Worm (Caenorhabditis elegans) whole organism, L1 larva: Measurements from ENCODE around the gene swt-1.

ENCODE experiments used
- C04F5.9 ChIP-seq: sonication (generic microtip); optimal IDR thresholded peaks from 2 replicates; lab custom pipeline; 2016; ENCODE audit warnings: missing genetic modification characterization, missing compliant biosample characterization
- F16B12.6 ChIP-seq: fragments of 150-350 bp; optimal IDR thresholded peaks from 2 replicates; lab custom pipeline; 2014; ENCODE audit warnings: missing biosample characterization, missing genetic modification characterization
- Y116A8C.19 ChIP-seq: sonication (generic microtip); optimal IDR thresholded peaks from 2 replicates; lab custom pipeline; 2016; ENCODE audit warnings: missing compliant biosample characterization, missing genetic modification characterization, borderline replicate concordance
- alr-1 ChIP-seq: fragments of 200-800 bp; sonication (Bioruptor generic); optimal IDR thresholded peaks from 2 replicates; lab custom pipeline; 2018; ENCODE audit warnings: borderline replicate concordance, mild to moderate bottlenecking, missing genetic modification characterization, missing compliant biosample characterization
- aly-2 ChIP-seq: fragments of 150-350 bp; optimal IDR thresholded peaks from 2 replicates; lab custom pipeline; 2014; ENCODE audit warnings: missing biosample characterization, missing genetic modification characterization
- blmp-1 ChIP-seq: fragments of 150-350 bp; optimal IDR thresholded peaks from 2 replicates; lab custom pipeline; 2014; ENCODE audit warnings: missing biosample characterization, missing genetic modification characterization
- ceh-8 ChIP-seq: fragments of 200-800 bp; sonication (Bioruptor generic); optimal IDR thresholded peaks from 2 replicates; lab custom pipeline; 2018; ENCODE audit warnings: mild to moderate bottlenecking, missing genetic modification characterization, moderate library complexity, missing compliant biosample characterization
- ceh-82 ChIP-seq, 3 experiments: fragments of 150-350 bp in 1 of 3; sonication (generic microtip) in 2 of 3; optimal IDR thresholded peaks; 2 replicates each; lab custom pipeline; 2014 to 2017; ENCODE audit warnings: missing biosample characterization in 3 of 3, missing genetic modification characterization in 3 of 3
- ceh-88 ChIP-seq: fragments of 200-800 bp; sonication (Bioruptor generic); IDR thresholded peaks from 2 replicates; pipeline ENCODE4 v1.3.6; 2022; ENCODE audit warnings: missing genetic modification characterization, missing compliant biosample characterization
- ces-1 ChIP-seq: fragments of 150-350 bp; optimal IDR thresholded peaks from 2 replicates; lab custom pipeline; 2014; ENCODE audit warnings: missing biosample characterization, missing genetic modification reagents, missing genetic modification characterization
- dsc-1 ChIP-seq: sonication (generic microtip); optimal IDR thresholded peaks from 2 replicates; lab custom pipeline; 2016; ENCODE audit warnings: mild to moderate bottlenecking, missing genetic modification characterization, missing compliant biosample characterization
- efl-1 ChIP-seq, 4 experiments: fragments of 150-350 bp; optimal IDR thresholded peaks in 3 of 4; peaks in 1 of 4; 1 replicate in 1 of 4; 2 replicates in 3 of 4; lab custom pipeline; 2014; ENCODE audit warnings: missing biosample characterization in 2 of 4, missing genetic modification characterization in 2 of 4, missing genetic modification reagents in 2 of 4
- efl-3 ChIP-seq: fragments of 200-800 bp; sonication (Bioruptor generic); optimal IDR thresholded peaks from 2 replicates; lab custom pipeline; 2018; ENCODE audit warnings: mild to moderate bottlenecking, missing genetic modification characterization, missing compliant biosample characterization
- elt-2 ChIP-seq: sonication (generic microtip); optimal IDR thresholded peaks from 2 replicates; lab custom pipeline; 2016; ENCODE audit warnings: missing genetic modification characterization, mild to moderate bottlenecking, inconsistent platforms, missing compliant biosample characterization, missing genetic modification reagents
- elt-3 ChIP-seq, 6 experiments: fragments of 150-350 bp in 1 of 6; sonication (generic microtip); optimal IDR thresholded peaks; 2 replicates each; lab custom pipeline; 2017 to 2018; ENCODE audit warnings: missing biosample characterization in 6 of 6, missing genetic modification characterization in 6 of 6, inconsistent platforms in 1 of 6
- fkh-4 ChIP-seq: sonication (generic microtip); optimal IDR thresholded peaks from 2 replicates; lab custom pipeline; 2016; ENCODE audit warnings: missing compliant biosample characterization, missing genetic modification characterization, borderline replicate concordance
- hpl-2 ChIP-seq: fragments of 150-350 bp; optimal IDR thresholded peaks from 2 replicates; lab custom pipeline; 2014; ENCODE audit warnings: missing biosample characterization, missing genetic modification reagents, missing genetic modification characterization
- irx-1 ChIP-seq: sonication (generic microtip); optimal IDR thresholded peaks from 2 replicates; lab custom pipeline; 2016; ENCODE audit warnings: missing genetic modification characterization, missing compliant biosample characterization
- isw-1 ChIP-seq: fragments of 200-800 bp; sonication (Bioruptor generic); IDR thresholded peaks from 2 replicates; pipeline ENCODE4 v1.3.6; 2022; ENCODE audit warnings: missing genetic modification characterization, missing compliant biosample characterization
- jun-1 ChIP-seq: fragments of 150-350 bp; optimal IDR thresholded peaks from 2 replicates; lab custom pipeline; 2014; ENCODE audit warnings: missing biosample characterization, missing genetic modification reagents, missing genetic modification characterization
- lin-14 ChIP-seq: fragments of 200-800 bp; sonication (Bioruptor generic); optimal IDR thresholded peaks from 2 replicates; lab custom pipeline; 2018; ENCODE audit warnings: mild to moderate bottlenecking, missing genetic modification characterization, moderate library complexity, missing compliant biosample characterization
- lin-15B ChIP-seq: fragments of 150-350 bp; sonication (generic microtip); optimal IDR thresholded peaks from 3 replicates; lab custom pipeline; 2014; ENCODE audit warnings: missing biosample characterization, missing genetic modification characterization
- lin-35 ChIP-seq, 2 experiments: fragments of 150-350 bp; optimal IDR thresholded peaks; 2 replicates each; lab custom pipeline; 2014; ENCODE audit warnings: missing biosample characterization in 2 of 2, missing genetic modification characterization in 2 of 2, missing genetic modification reagents in 2 of 2
- lsy-2 ChIP-seq, 2 experiments: fragments of 150-350 bp; optimal IDR thresholded peaks; 2 replicates each; lab custom pipeline; 2014; ENCODE audit warnings: missing biosample characterization in 2 of 2, missing genetic modification characterization in 2 of 2
- mab-9 ChIP-seq: fragments of 200-800 bp; sonication (Bioruptor generic); IDR thresholded peaks from 2 replicates; pipeline ENCODE4 v1.3.6; 2022; ENCODE audit warnings: missing genetic modification reagents, missing genetic modification characterization, missing compliant biosample characterization
- mdl-1 ChIP-seq, 2 experiments: fragments of 150-350 bp; optimal IDR thresholded peaks; 2 replicates each; lab custom pipeline; 2014 to 2017; ENCODE audit warnings: missing biosample characterization in 2 of 2, missing genetic modification characterization in 2 of 2, inconsistent platforms in 1 of 2
- mef-2 ChIP-seq: fragments of 150-350 bp; optimal IDR thresholded peaks from 2 replicates; lab custom pipeline; 2014; ENCODE audit warnings: missing biosample characterization, missing genetic modification characterization
- nhr-11 ChIP-seq: fragments of 150-350 bp; optimal IDR thresholded peaks from 2 replicates; lab custom pipeline; 2014; ENCODE audit warnings: missing biosample characterization, missing genetic modification characterization
- nhr-19 ChIP-seq: fragments of 200-800 bp; sonication (Bioruptor generic); conservative IDR thresholded peaks from 2 replicates; pipeline ENCODE4 v1.3.6; 2022; ENCODE audit warnings: missing genetic modification characterization, missing compliant biosample characterization
- nhr-20 ChIP-seq: sonication (generic microtip); optimal IDR thresholded peaks from 2 replicates; lab custom pipeline; 2016; ENCODE audit warnings: mild to moderate bottlenecking, missing genetic modification characterization, missing compliant biosample characterization
- nhr-237 ChIP-seq: fragments of 150-350 bp; optimal IDR thresholded peaks from 2 replicates; lab custom pipeline; 2014; ENCODE audit warnings: missing biosample characterization, missing genetic modification characterization
- nhr-28 ChIP-seq: fragments of 150-350 bp; optimal IDR thresholded peaks from 2 replicates; lab custom pipeline; 2014; ENCODE audit warnings: missing biosample characterization, missing genetic modification characterization
- nhr-47 ChIP-seq: sonication (generic microtip); optimal IDR thresholded peaks from 2 replicates; lab custom pipeline; 2016; ENCODE audit warnings: mild to moderate bottlenecking, missing genetic modification characterization, moderate library complexity, missing compliant biosample characterization
- nhr-71 ChIP-seq: sonication (generic microtip); optimal IDR thresholded peaks from 2 replicates; lab custom pipeline; 2016; ENCODE audit warnings: mild to moderate bottlenecking, missing genetic modification characterization, moderate library complexity, missing compliant biosample characterization
- nhr-76 ChIP-seq: sonication (generic microtip); optimal IDR thresholded peaks from 2 replicates; lab custom pipeline; 2017; ENCODE audit warnings: missing biosample characterization, missing genetic modification characterization
- nhr-77 ChIP-seq: fragments of 150-350 bp; optimal IDR thresholded peaks from 2 replicates; lab custom pipeline; 2014; ENCODE audit warnings: missing biosample characterization, missing genetic modification characterization
- nhr-85 ChIP-seq: sonication (generic microtip); peaks from one replicate; lab custom pipeline; 2016; ENCODE audit warnings: missing genetic modification characterization, inconsistent platforms, missing compliant biosample characterization
- nhr-90 ChIP-seq: sonication (generic microtip); optimal IDR thresholded peaks from 2 replicates; lab custom pipeline; 2016; ENCODE audit warnings: mild to moderate bottlenecking, missing genetic modification characterization, missing compliant biosample characterization; ENCODE audit not compliant: poor library complexity
- pax-3 ChIP-seq: fragments of 200-800 bp; sonication (Bioruptor generic); optimal IDR thresholded peaks from 2 replicates; lab custom pipeline; 2018; ENCODE audit warnings: mild to moderate bottlenecking, missing genetic modification characterization, moderate library complexity, missing compliant biosample characterization
- skn-1 ChIP-seq: fragments of 150-350 bp; optimal IDR thresholded peaks from 2 replicates; lab custom pipeline; 2014; ENCODE audit warnings: missing biosample characterization, missing genetic modification characterization
- snpc-4 ChIP-seq: fragments of 150-350 bp; optimal IDR thresholded peaks from 2 replicates; lab custom pipeline; 2014; ENCODE audit warnings: missing biosample characterization, missing genetic modification characterization
- sptf-1 ChIP-seq: fragments of 150-350 bp; optimal IDR thresholded peaks from 2 replicates; lab custom pipeline; 2014; ENCODE audit warnings: missing biosample characterization, missing genetic modification characterization
- swsn-7 ChIP-seq: sonication (generic microtip); optimal IDR thresholded peaks from 2 replicates; lab custom pipeline; 2016; ENCODE audit warnings: missing genetic modification characterization, missing compliant biosample characterization
- tbx-2 ChIP-seq: sonication (generic microtip); optimal IDR thresholded peaks from 2 replicates; lab custom pipeline; 2016; ENCODE audit warnings: missing genetic modification characterization, missing compliant biosample characterization
- tlp-1 ChIP-seq: fragments of 150-350 bp; optimal IDR thresholded peaks from 2 replicates; lab custom pipeline; 2014; ENCODE audit warnings: missing biosample characterization, missing genetic modification characterization
- unc-30 ChIP-seq: sonication (generic microtip); optimal IDR thresholded peaks from 2 replicates; lab custom pipeline; 2017; ENCODE audit warnings: missing biosample characterization, missing genetic modification characterization
- unc-62 ChIP-seq: fragments of 150-350 bp; optimal IDR thresholded peaks from 2 replicates; lab custom pipeline; 2014; ENCODE audit warnings: missing biosample characterization, missing genetic modification reagents, missing genetic modification characterization
- unc-86 ChIP-seq: sonication (generic microtip); optimal IDR thresholded peaks from 2 replicates; lab custom pipeline; 2016; ENCODE audit warnings: missing genetic modification characterization, missing compliant biosample characterization
- zip-4 ChIP-seq: fragments of 200-800 bp; sonication (Bioruptor generic); optimal IDR thresholded peaks from 2 replicates; lab custom pipeline; 2018; ENCODE audit warnings: mild to moderate bottlenecking, missing genetic modification characterization, moderate library complexity, missing compliant biosample characterization
- ztf-11 ChIP-seq, 2 experiments: sonication (generic microtip); optimal IDR thresholded peaks; 2 replicates each; lab custom pipeline; 2016 to 2017; ENCODE audit warnings: missing genetic modification characterization in 2 of 2, missing biosample characterization in 1 of 2, missing compliant biosample characterization in 1 of 2

swt-1 gene

DNA sequence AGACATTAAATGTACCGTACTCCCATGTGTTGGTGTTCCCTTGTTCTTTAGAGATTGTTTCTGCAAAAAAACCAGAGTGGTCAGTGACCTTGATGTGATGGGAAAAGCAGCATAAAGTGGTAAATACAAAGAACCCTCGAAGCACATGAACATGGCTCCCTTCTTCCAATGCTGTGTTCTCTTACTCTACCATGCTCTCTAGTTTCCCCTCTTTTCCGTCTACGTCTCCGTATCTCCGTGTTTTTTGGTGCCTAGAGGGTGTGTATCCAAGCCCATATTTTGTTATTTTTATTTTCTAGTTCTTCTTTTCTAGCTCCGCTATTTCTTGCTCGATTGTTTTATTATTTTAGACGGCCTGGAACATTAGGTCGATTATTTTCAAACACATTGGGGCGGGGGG is 733 bp upstream of the swt-1 start (continued):
- TF ChIP-seq Y116A8C.19 (tag; lab: Kevin White, UChicago) (no peak), mdl-1 (tag; optimal IDR thresholded peaks at IDR 0.05; lab: Kevin White, UChicago) (no peak), skn-1 (no peak), ztf-11 (tag; optimal IDR thresholded peaks at IDR 0.05; lab: Kevin White, UChicago) (no peak), ceh-82 (tag; optimal IDR thresholded peaks at IDR 0.05; lab: Kevin White, UChicago) (peak in 1 of 3 experiments; percentile 37), nhr-20 (no peak), unc-86 (tag; lab: Kevin White, UChicago) (no peak), jun-1 (no peak), nhr-77 (tag; lab: Kevin White, UChicago) (no peak), nhr-11 (tag; lab: Kevin White, UChicago) (no peak), dsc-1 (no peak), C04F5.9 (tag; lab: Kevin White, UChicago) (no peak), nhr-47 (tag; lab: Kevin White, UChicago) (no peak), nhr-237 (tag; lab: Kevin White, UChicago) (no peak), mab-9 (GFP tag; lab: Robert Waterston, UW) (no peak), fkh-4 (tag; lab: Kevin White, UChicago) (no peak), isw-1 (GFP tag; lab: Robert Waterston, UW) (no peak), nhr-71 (peak; percentile 44), sptf-1 (tag; lab: Kevin White, UChicago) (no peak), lin-14 (GFP tag; lab: Kevin White, UChicago) (peak; percentile 72), nhr-19 (peak; percentile 37; the same call in 1 of the 2 replicates), mef-2 (tag; lab: Kevin White, UChicago) (no peak), swsn-7 (tag; lab: Kevin White, UChicago) (no peak), F16B12.6 (tag; lab: Kevin White, UChicago) (no peak), alr-1 (tag; lab: Kevin White, UChicago) (no peak), nhr-76 (tag; lab: Kevin White, UChicago) (no peak), efl-1 (optimal IDR thresholded peaks at IDR 0.05; lab: Kevin White, UChicago) (peak; percentile 15 to 38), efl-1 (GFP tag; optimal IDR thresholded peaks at IDR 0.05 in 1 of 2; lab: Kevin White, UChicago) (peak in 1 of 2 experiments; percentile 11), lin-35 (GFP tag; optimal IDR thresholded peaks at IDR 0.05; lab: Kevin White, UChicago) (peak in 1 of 2 experiments; percentile 14), elt-2 (tag; lab: Kevin White, UChicago) (no peak), aly-2 (tag; lab: Kevin White, UChicago) (no peak), lin-15B (tag; lab: Kevin White, UChicago) (no peak), ces-1 (GFP tag; lab: Kevin White, UChicago) (no peak), snpc-4 (tag; lab: Kevin White, UChicago) (no peak), zip-4 (GFP tag; lab: Kevin White, UChicago) (no peak)

DNA sequence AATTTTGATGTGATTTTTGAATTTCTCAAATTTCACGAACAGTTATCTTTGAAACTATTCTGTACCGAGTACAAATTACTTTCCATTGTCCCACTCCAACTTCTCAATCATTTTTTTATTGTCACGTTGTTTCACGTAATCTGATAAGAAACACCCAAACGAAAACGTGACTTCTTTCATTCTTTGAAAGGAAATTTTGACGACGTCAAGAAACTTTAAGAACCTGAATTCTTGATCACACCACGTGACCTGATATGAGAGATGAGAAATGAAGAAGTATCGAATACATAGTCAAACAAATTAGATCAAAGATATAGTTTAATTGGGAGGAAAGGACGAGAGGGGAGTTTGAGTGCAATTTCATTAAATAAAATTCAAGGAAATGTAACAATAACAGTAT is 2.2 kb downstream of the swt-1 start:
- TF ChIP-seq lsy-2 (tag; optimal IDR thresholded peaks at IDR 0.05; lab: Kevin White, UChicago) (peak in 1 of 2 experiments; percentile 18), lin-15B (tag; lab: Kevin White, UChicago) (no peak), unc-62 (no peak), ceh-88 (GFP tag; lab: Robert Waterston, UW) (no peak), irx-1 (tag; lab: Kevin White, UChicago) (no peak), blmp-1 (peak; percentile 57), tbx-2 (peak; percentile 76), ceh-82 (tag; optimal IDR thresholded peaks at IDR 0.05; lab: Kevin White, UChicago) (no peak), efl-1 (optimal IDR thresholded peaks at IDR 0.05; lab: Kevin White, UChicago) (no peak), efl-1 (GFP tag; optimal IDR thresholded peaks at IDR 0.05 in 1 of 2; lab: Kevin White, UChicago) (peak in 1 of 2 experiments; percentile 34), efl-3 (GFP tag; lab: Kevin White, UChicago) (no peak), skn-1 (no peak), nhr-85 (tag; lab: Kevin White, UChicago) (peak; percentile 93), nhr-237 (tag; lab: Kevin White, UChicago) (no peak), nhr-28 (tag; lab: Kevin White, UChicago) (no peak), lin-35 (GFP tag; optimal IDR thresholded peaks at IDR 0.05; lab: Kevin White, UChicago) (peak in 1 of 2 experiments; percentile 74), ceh-8 (GFP tag; lab: Kevin White, UChicago) (no peak), tlp-1 (tag; lab: Kevin White, UChicago) (no peak), pax-3 (tag; lab: Kevin White, UChicago) (no peak), nhr-90 (peak; percentile 46), zip-4 (GFP tag; lab: Kevin White, UChicago) (no peak), nhr-20 (peak; percentile 71), lin-14 (GFP tag; lab: Kevin White, UChicago) (peak; percentile 66), unc-30 (tag; lab: Kevin White, UChicago) (no peak), elt-2 (tag; lab: Kevin White, UChicago) (no peak), elt-3 (tag; optimal IDR thresholded peaks at IDR 0.05; lab: Kevin White, UChicago) (peak in 2 of 6 experiments; percentile 84 to 91), fkh-4 (tag; lab: Kevin White, UChicago) (no peak), hpl-2 (no peak), nhr-71 (peak; percentile 61)
